Fruit fly (Drosophila melanogaster): ENCODE data around the gene CG16853.

DNA sequence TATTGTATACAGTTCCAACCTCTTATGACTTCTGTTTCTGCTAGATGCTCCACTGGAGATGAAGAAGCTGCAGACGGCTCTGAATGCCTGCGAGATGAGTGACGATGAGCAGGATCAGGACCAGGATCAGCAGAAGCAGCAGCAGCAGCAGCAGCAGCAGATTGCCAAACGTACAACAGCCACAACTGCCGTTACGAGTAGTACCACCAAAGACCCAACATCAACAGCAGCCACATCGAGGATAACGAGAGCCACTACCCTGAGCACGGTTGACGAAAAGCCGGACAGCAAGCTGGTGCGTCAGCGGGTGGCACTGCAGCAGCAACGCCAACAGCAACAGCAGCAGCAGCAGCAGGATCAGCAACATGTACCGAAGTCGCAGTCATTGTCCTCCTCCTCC is 44.2 kb upstream of the CG16853 start:
- TF ChIP-seq CG6276 (GFP tag; optimal IDR thresholded peaks at IDR 0.05): no peak
- no peak for TF ChIP-seq CG16779 (tag; optimal IDR thresholded peaks at IDR 0.05)
- no peak for TF ChIP-seq CG6854 (GFP tag; optimal IDR thresholded peaks at IDR 0.05)
- no peak for TF ChIP-seq CG34406 (GFP tag; optimal IDR thresholded peaks at IDR 0.05)
- TF ChIP-seq CG10631 (GFP tag; optimal IDR thresholded peaks at IDR 0.05): no peak
- TF ChIP-seq CG8319 (GFP tag; optimal IDR thresholded peaks at IDR 0.05): no peak
- no peak for TF ChIP-seq CG31627 (GFP tag; optimal IDR thresholded peaks at IDR 0.05)
- TF ChIP-seq fd59A (GFP tag; optimal IDR thresholded peaks at IDR 0.05): no peak
- TF ChIP-seq CG6792 (GFP tag; optimal IDR thresholded peaks at IDR 0.05): no peak
- no peak for TF ChIP-seq Ets96B (tag; optimal IDR thresholded peaks at IDR 0.05)
- no peak for TF ChIP-seq CG6163 (GFP tag; IDR thresholded peaks at IDR 0.05)
- TF ChIP-seq dsx (GFP tag; optimal IDR thresholded peaks at IDR 0.05; ENCODE audit: poor library complexity, severe bottlenecking): no peak
- TF ChIP-seq Sox102F (GFP tag; optimal IDR thresholded peaks at IDR 0.05): no peak
